Fruit fly (Drosophila melanogaster): ENCODE results near the gene CG17219.
A peak's percentile ranks its signal among the peaks of the same experiment; 100 is the strongest.

Gene CG17219

dm6 chr2L:2987681-2988381, 41.2 kb upstream of the CG17219 start, which contains the start of the genes Chd1 and Bem46 (continued):
- TF ChIP-seq fd96Cb (tag; optimal IDR thresholded peaks at IDR 0.05) = peak; percentile 84
- no peak for TF ChIP-seq CG7745 (tag; optimal IDR thresholded peaks at IDR 0.05)
- TF ChIP-seq CG8478 (optimal IDR thresholded peaks at IDR 0.05) = no peak
- TF ChIP-seq tll (GFP tag; optimal IDR thresholded peaks at IDR 0.05) = peak in 1 of 2 experiments; percentile 42
- no peak for TF ChIP-seq en (GFP tag; optimal IDR thresholded peaks at IDR 0.05)
- peak; percentile 61 for TF ChIP-seq CG3065 (GFP tag; optimal IDR thresholded peaks at IDR 0.05)
- TF ChIP-seq CG5245 (GFP tag; optimal IDR thresholded peaks at IDR 0.05) = peak; percentile 74
- no peak for TF ChIP-seq tap (tag; optimal IDR thresholded peaks at IDR 0.05)
- peak; percentile 79 for TF ChIP-seq H2.0 (GFP tag; IDR thresholded peaks at IDR 0.05)
- peak; percentile 50 for TF ChIP-seq CG17802 (tag; optimal IDR thresholded peaks at IDR 0.05)
- TF ChIP-seq CG33557 (GFP tag; optimal IDR thresholded peaks at IDR 0.05) = peak; percentile 73
- TF ChIP-seq CG11398 (GFP tag; optimal IDR thresholded peaks at IDR 0.05) = no peak
- TF ChIP-seq ham (GFP tag; IDR thresholded peaks at IDR 0.05) = peak; percentile 66; the same call in 1 of the 2 replicates
- peak; percentile 52 for TF ChIP-seq gcm2 (GFP tag; optimal IDR thresholded peaks at IDR 0.05)
- TF ChIP-seq jigr1 (GFP tag; IDR thresholded peaks at IDR 0.05) = no peak; the same call in none of the 3 replicates
- peak; percentile 67 for TF ChIP-seq chm (GFP tag; IDR thresholded peaks at IDR 0.05)
- peak; percentile 75 for TF ChIP-seq scrt (GFP tag; optimal IDR thresholded peaks at IDR 0.05)
- peak; percentile 87 for TF ChIP-seq tin (GFP tag; optimal IDR thresholded peaks at IDR 0.05)
- peak; percentile 86 for TF ChIP-seq CG3847 (GFP tag; IDR thresholded peaks at IDR 0.05)
- TF ChIP-seq CG12769 (tag; optimal IDR thresholded peaks at IDR 0.05) = no peak
- peak; percentile 34 for TF ChIP-seq Ets97D (GFP tag; optimal IDR thresholded peaks at IDR 0.05)
- no peak for TF ChIP-seq p53 (GFP tag; optimal IDR thresholded peaks at IDR 0.05)
- TF ChIP-seq fu2 (GFP tag; optimal IDR thresholded peaks at IDR 0.05) = peak; percentile 75
- peak; percentile 77 for TF ChIP-seq cato (GFP tag; optimal IDR thresholded peaks at IDR 0.05; ENCODE audit: borderline replicate concordance)
- peak; percentile 89 for TF ChIP-seq CG4424 (GFP tag; optimal IDR thresholded peaks at IDR 0.05)
- peak; percentile 75 for TF ChIP-seq BEAF-32 (GFP tag; optimal IDR thresholded peaks at IDR 0.05)
- TF ChIP-seq lilli (GFP tag; optimal IDR thresholded peaks at IDR 0.05) = peak; percentile 85
- TF ChIP-seq Lhr (GFP tag; optimal IDR thresholded peaks at IDR 0.05) = no peak
- TF ChIP-seq CG13624 (GFP tag; optimal IDR thresholded peaks at IDR 0.05) = peak; percentile 63
- TF ChIP-seq ssp (GFP tag; IDR thresholded peaks at IDR 0.05) = peak; percentile 78
- no peak for TF ChIP-seq fru (optimal IDR thresholded peaks at IDR 0.05)
- TF ChIP-seq CG4730 (GFP tag; IDR thresholded peaks at IDR 0.05) = peak; percentile 86
- TF ChIP-seq luna (GFP tag; optimal IDR thresholded peaks at IDR 0.05) = no peak
- peak; percentile 81 for TF ChIP-seq twi (tag; optimal IDR thresholded peaks at IDR 0.05)
- TF ChIP-seq MESR4 (GFP tag; optimal IDR thresholded peaks at IDR 0.05) = peak; percentile 10
- TF ChIP-seq Asciz (GFP tag; optimal IDR thresholded peaks at IDR 0.05) = no peak
- TF ChIP-seq CG13424 (tag; optimal IDR thresholded peaks at IDR 0.05) = peak; percentile 90
- TF ChIP-seq CG11093 (GFP tag; IDR thresholded peaks at IDR 0.05) = peak; percentile 78; the same call in 2 of the 3 replicates
- TF ChIP-seq nmo (GFP tag; optimal IDR thresholded peaks at IDR 0.05) = peak; percentile 92
- TF ChIP-seq mirr (GFP tag; optimal IDR thresholded peaks at IDR 0.05) = peak; percentile 15
- peak; percentile 85 for TF ChIP-seq tgo (GFP tag; IDR thresholded peaks at IDR 0.05)
- peak; percentile 83; the same call in 1 of the 2 replicates for TF ChIP-seq ranshi (GFP tag; IDR thresholded peaks at IDR 0.05)
- peak; percentile 66 for TF ChIP-seq CG8765 (GFP tag; IDR thresholded peaks at IDR 0.05)
- TF ChIP-seq CG32772 (GFP tag; IDR thresholded peaks at IDR 0.05) = no peak; the same call in none of the 2 replicates
- peak; percentile 76 for TF ChIP-seq CG11695 (GFP tag; IDR thresholded peaks at IDR 0.05)
- TF ChIP-seq CG31224 (GFP tag; IDR thresholded peaks at IDR 0.05) = peak; percentile 54; the same call in 1 of the 2 replicates
- TF ChIP-seq CG17328 (GFP tag; IDR thresholded peaks at IDR 0.05) = peak; percentile 74
- peak; percentile 38 for TF ChIP-seq gfzf (GFP tag; optimal IDR thresholded peaks at IDR 0.05)
- peak; percentile 94 for TF ChIP-seq gem (tag; optimal IDR thresholded peaks at IDR 0.05)
- TF ChIP-seq kah (GFP tag; optimal IDR thresholded peaks at IDR 0.05) = peak; percentile 96

All from whole organism, embryonic.